Worm (Caenorhabditis elegans) whole organism, L2 larva: ENCODE results near the gene F26H11.8.
A peak's percentile ranks its signal among the peaks of the same experiment; 100 is the strongest.

Source experiments
- C34F6.9 ChIP-seq: fragments of 150-350 bp; optimal IDR thresholded peaks from 2 replicates; lab custom pipeline; 2014; ENCODE audit warnings: missing biosample characterization, missing genetic modification characterization
- F13H6.1 ChIP-seq: sonication (generic microtip); optimal IDR thresholded peaks from 2 replicates; lab custom pipeline; 2016; ENCODE audit warnings: missing genetic modification characterization, missing compliant biosample characterization
- R02D3.7 ChIP-seq: fragments of 150-350 bp; optimal IDR thresholded peaks from 2 replicates; lab custom pipeline; 2014; ENCODE audit warnings: missing biosample characterization, missing genetic modification characterization
- Y55F3AM.14 ChIP-seq: fragments of 200-800 bp; sonication (Bioruptor generic); optimal IDR thresholded peaks from 2 replicates; lab custom pipeline; 2018; ENCODE audit warnings: mild to moderate bottlenecking, missing genetic modification characterization, missing compliant biosample characterization
- ZK546.5 ChIP-seq: sonication (generic microtip); optimal IDR thresholded peaks from 2 replicates; lab custom pipeline; 2017; ENCODE audit warnings: missing biosample characterization, missing genetic modification characterization
- alr-1 ChIP-seq: fragments of 150-350 bp; optimal IDR thresholded peaks from 2 replicates; lab custom pipeline; 2014; ENCODE audit warnings: missing biosample characterization, missing genetic modification characterization
- aly-2 ChIP-seq: fragments of 150-350 bp; optimal IDR thresholded peaks from 2 replicates; lab custom pipeline; 2014; ENCODE audit warnings: missing biosample characterization, missing genetic modification characterization
- ama-1 ChIP-seq: fragments of 150-350 bp; optimal IDR thresholded peaks from 2 replicates; lab custom pipeline; 2018; ENCODE audit warnings: inconsistent platforms
- blmp-1 ChIP-seq: sonication (generic microtip); optimal IDR thresholded peaks from 2 replicates; lab custom pipeline; 2017; ENCODE audit warnings: missing genetic modification characterization, mild to moderate bottlenecking, missing compliant biosample characterization, antibody characterized with exemption, moderate library complexity; ENCODE audit not compliant: insufficient read depth
- ceh-16 ChIP-seq: fragments of 150-350 bp; optimal IDR thresholded peaks from 2 replicates; lab custom pipeline; 2014; ENCODE audit warnings: missing biosample characterization, missing genetic modification characterization
- ceh-82 ChIP-seq: fragments of 150-350 bp; optimal IDR thresholded peaks from 2 replicates; lab custom pipeline; 2014; ENCODE audit warnings: missing biosample characterization, missing genetic modification characterization
- crh-2 ChIP-seq: sonication (generic microtip); optimal IDR thresholded peaks from 2 replicates; lab custom pipeline; 2017; ENCODE audit warnings: missing biosample characterization, missing genetic modification characterization
- dmd-4 ChIP-seq: sonication (generic microtip); optimal IDR thresholded peaks from 2 replicates; lab custom pipeline; 2017; ENCODE audit warnings: missing biosample characterization, missing genetic modification characterization
- egl-27 ChIP-seq: sonication (generic microtip); optimal IDR thresholded peaks from 3 replicates; lab custom pipeline; 2017; ENCODE audit warnings: missing biosample characterization, missing genetic modification reagents, missing genetic modification characterization
- elt-1 ChIP-seq: fragments of 150-350 bp; optimal IDR thresholded peaks from 2 replicates; lab custom pipeline; 2014; ENCODE audit warnings: missing biosample characterization, missing genetic modification characterization
- elt-3 ChIP-seq: sonication (generic microtip); optimal IDR thresholded peaks from 2 replicates; lab custom pipeline; 2017; ENCODE audit warnings: missing biosample characterization, missing genetic modification characterization
- fos-1 ChIP-seq: fragments of 150-350 bp; optimal IDR thresholded peaks from 2 replicates; lab custom pipeline; 2014; ENCODE audit warnings: missing biosample characterization, missing genetic modification characterization
- gmeb-1 ChIP-seq: fragments of 150-350 bp; optimal IDR thresholded peaks from 2 replicates; lab custom pipeline; 2014; ENCODE audit warnings: missing biosample characterization, missing genetic modification characterization
- lin-11 ChIP-seq: fragments of 150-350 bp; sonication (generic microtip); optimal IDR thresholded peaks from 2 replicates; lab custom pipeline; 2014; ENCODE audit warnings: missing biosample characterization, missing genetic modification characterization, inconsistent platforms, mixed read lengths
- lin-13 ChIP-seq: fragments of 150-350 bp; optimal IDR thresholded peaks from 2 replicates; lab custom pipeline; 2014; ENCODE audit warnings: missing biosample characterization, missing genetic modification reagents, missing genetic modification characterization
- lin-39 ChIP-seq: fragments of 150-350 bp; optimal IDR thresholded peaks from 2 replicates; lab custom pipeline; 2014; ENCODE audit warnings: missing biosample characterization, missing genetic modification reagents, missing genetic modification characterization
- lsy-2 ChIP-seq, 2 experiments: fragments of 150-350 bp in 1 of 2; sonication (generic microtip) in 1 of 2; optimal IDR thresholded peaks; 2 replicates each; lab custom pipeline; 2014 to 2017; ENCODE audit warnings: missing biosample characterization in 2 of 2, missing genetic modification characterization in 2 of 2
- mab-5 ChIP-seq: fragments of 150-350 bp; optimal IDR thresholded peaks from 2 replicates; lab custom pipeline; 2014; ENCODE audit warnings: missing biosample characterization, missing genetic modification characterization
- mbf-1 ChIP-seq: sonication (generic microtip); optimal IDR thresholded peaks from 2 replicates; lab custom pipeline; 2017; ENCODE audit warnings: missing biosample characterization, missing genetic modification characterization
- mdl-1 ChIP-seq, 2 experiments: fragments of 150-350 bp in 1 of 2; sonication (generic microtip) in 1 of 2; optimal IDR thresholded peaks; 2 replicates each; lab custom pipeline; 2017; ENCODE audit warnings: missing biosample characterization in 2 of 2, missing genetic modification characterization in 2 of 2
- nhr-10 ChIP-seq: sonication (generic microtip); optimal IDR thresholded peaks from 2 replicates; lab custom pipeline; 2017; ENCODE audit warnings: missing biosample characterization, missing genetic modification characterization
- nhr-11 ChIP-seq: fragments of 150-350 bp; optimal IDR thresholded peaks from 2 replicates; lab custom pipeline; 2014; ENCODE audit warnings: missing biosample characterization, missing genetic modification characterization
- nhr-12 ChIP-seq: fragments of 150-350 bp; optimal IDR thresholded peaks from 2 replicates; lab custom pipeline; 2014; ENCODE audit warnings: missing biosample characterization, missing genetic modification characterization
- nhr-129 ChIP-seq: fragments of 150-350 bp; optimal IDR thresholded peaks from 2 replicates; lab custom pipeline; 2014; ENCODE audit warnings: missing biosample characterization, missing genetic modification characterization
- nhr-21 ChIP-seq: fragments of 150-350 bp; optimal IDR thresholded peaks from 2 replicates; lab custom pipeline; 2014; ENCODE audit warnings: missing biosample characterization, missing genetic modification characterization
- nhr-23 ChIP-seq: fragments of 150-350 bp; optimal IDR thresholded peaks from 2 replicates; lab custom pipeline; 2014; ENCODE audit warnings: missing biosample characterization, missing genetic modification reagents, missing genetic modification characterization
- nhr-237 ChIP-seq: fragments of 150-350 bp; optimal IDR thresholded peaks from 2 replicates; lab custom pipeline; 2014; ENCODE audit warnings: missing biosample characterization, missing genetic modification characterization
- nhr-25 ChIP-seq: fragments of 150-350 bp; sonication (generic microtip); optimal IDR thresholded peaks from 3 replicates; lab custom pipeline; 2014; ENCODE audit warnings: missing biosample characterization, missing genetic modification characterization
- nhr-6 ChIP-seq: fragments of 150-350 bp; optimal IDR thresholded peaks from 2 replicates; lab custom pipeline; 2014; ENCODE audit warnings: missing biosample characterization, missing genetic modification characterization
- nhr-77 ChIP-seq: fragments of 150-350 bp; optimal IDR thresholded peaks from 2 replicates; lab custom pipeline; 2014; ENCODE audit warnings: missing biosample characterization, missing genetic modification characterization
- peb-1 ChIP-seq: fragments of 150-350 bp; optimal IDR thresholded peaks from 2 replicates; lab custom pipeline; 2014; ENCODE audit warnings: missing biosample characterization, missing genetic modification characterization
- sem-4 ChIP-seq: fragments of 150-350 bp; optimal IDR thresholded peaks from 2 replicates; lab custom pipeline; 2014; ENCODE audit warnings: missing biosample characterization, missing genetic modification reagents, missing genetic modification characterization
- skn-1 ChIP-seq: sonication (generic microtip); optimal IDR thresholded peaks from 2 replicates; lab custom pipeline; 2017; ENCODE audit warnings: missing biosample characterization, missing genetic modification characterization
- sma-3 ChIP-seq: sonication (generic microtip); optimal IDR thresholded peaks from 2 replicates; lab custom pipeline; 2016; ENCODE audit warnings: missing genetic modification reagents, missing genetic modification characterization, missing compliant biosample characterization
- sma-9 ChIP-seq, 2 experiments: fragments of 150-350 bp in 1 of 2; sonication (generic microtip) in 1 of 2; optimal IDR thresholded peaks; 2 replicates each; lab custom pipeline; 2014 to 2016; ENCODE audit warnings: missing genetic modification characterization in 2 of 2, mild to moderate bottlenecking in 1 of 2, missing biosample characterization in 1 of 2, missing compliant biosample characterization in 1 of 2, missing genetic modification reagents in 1 of 2, moderate library complexity in 1 of 2
- snpc-4 ChIP-seq: fragments of 150-350 bp; optimal IDR thresholded peaks from 2 replicates; lab custom pipeline; 2014; ENCODE audit warnings: missing biosample characterization, missing genetic modification characterization
- unc-39 ChIP-seq: fragments of 150-350 bp; optimal IDR thresholded peaks from 2 replicates; lab custom pipeline; 2014; ENCODE audit warnings: missing biosample characterization, missing genetic modification characterization
- unc-55 ChIP-seq: fragments of 150-350 bp; sonication (generic microtip); optimal IDR thresholded peaks from 3 replicates; lab custom pipeline; 2014; ENCODE audit warnings: missing biosample characterization, missing genetic modification reagents, missing genetic modification characterization
- unc-62 ChIP-seq: fragments of 150-350 bp; optimal IDR thresholded peaks from 2 replicates; lab custom pipeline; 2014; ENCODE audit warnings: missing biosample characterization, missing genetic modification reagents, missing genetic modification characterization
- zag-1 ChIP-seq: fragments of 150-350 bp; optimal IDR thresholded peaks from 2 replicates; lab custom pipeline; 2014; ENCODE audit warnings: missing biosample characterization, missing genetic modification characterization
- ztf-1 ChIP-seq: fragments of 200-800 bp; sonication (Bioruptor generic); conservative IDR thresholded peaks from 2 replicates; pipeline ENCODE4 v1.3.6; 2022; ENCODE audit warnings: missing genetic modification characterization, missing compliant biosample characterization
- ztf-11 ChIP-seq: sonication (generic microtip); optimal IDR thresholded peaks from 2 replicates; lab custom pipeline; 2017; ENCODE audit warnings: missing biosample characterization, missing genetic modification characterization
- ztf-4 ChIP-seq: fragments of 150-350 bp; optimal IDR thresholded peaks from 2 replicates; lab custom pipeline; 2014; ENCODE audit warnings: missing biosample characterization, missing genetic modification characterization

Gene F26H11.8

DNA sequence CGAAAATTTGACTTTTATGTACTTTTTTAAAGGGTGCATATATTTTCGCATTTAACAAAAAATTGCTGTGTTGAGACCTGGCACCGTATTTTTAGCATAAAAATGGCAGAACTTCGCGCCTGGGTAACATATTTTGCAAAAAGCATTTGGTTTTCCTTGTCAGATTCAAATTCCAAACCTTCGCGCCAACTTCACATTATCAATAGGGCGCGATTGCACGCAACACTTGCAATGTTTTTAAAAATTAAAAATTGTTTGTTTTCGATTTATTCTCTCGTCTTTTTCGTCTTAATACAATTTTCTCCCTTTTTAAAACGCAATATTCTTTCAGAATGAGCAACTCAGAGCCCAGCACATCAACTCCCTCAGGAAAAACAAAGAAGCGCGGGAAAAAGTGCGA lies 4.7 kb upstream of the F26H11.8 start, which contains the start of gene mes-2:
Gene mes-2, plus strand, starts transcription at position 330 of the 400 bp plus-strand sequence.
- TF ChIP-seq lsy-2 (tag; optimal IDR thresholded peaks at IDR 0.05; lab: Kevin White, UChicago) (peak; percentile 82 to 92), ztf-1 (GFP tag; lab: Robert Waterston, UW) (no peak), ceh-82 (tag; lab: Kevin White, UChicago) (peak; percentile 27), lin-39 (no peak), zag-1 (no peak), nhr-6 (tag; lab: Kevin White, UChicago) (peak; percentile 55), skn-1 (tag; lab: Kevin White, UChicago) (no peak), snpc-4 (tag; lab: Kevin White, UChicago) (peak; percentile 72), unc-39 (no peak), R02D3.7 (tag; lab: Kevin White, UChicago) (peak; percentile 38), Y55F3AM.14 (GFP tag; lab: Kevin White, UChicago) (no peak), ama-1 (no peak), C34F6.9 (peak; percentile 86), nhr-23 (no peak), crh-2 (tag; lab: Kevin White, UChicago) (peak; percentile 87), elt-3 (tag; lab: Kevin White, UChicago) (no peak), nhr-21 (peak; percentile 70), ceh-16 (no peak), ZK546.5 (tag; lab: Kevin White, UChicago) (peak; percentile 25), nhr-11 (tag; lab: Kevin White, UChicago) (no peak), nhr-129 (peak; percentile 74), sma-9 (GFP tag; optimal IDR thresholded peaks at IDR 0.05; lab: Kevin White, UChicago) (no peak), sma-9 (tag; optimal IDR thresholded peaks at IDR 0.05; lab: Kevin White, UChicago) (no peak), nhr-10 (peak; percentile 57), F13H6.1 (tag; lab: Kevin White, UChicago) (peak; percentile 63), sma-3 (GFP tag; lab: Kevin White, UChicago) (peak; percentile 76), lin-11 (tag; lab: Kevin White, UChicago) (no peak), unc-62 (GFP tag; lab: Kevin White, UChicago) (no peak), aly-2 (tag; lab: Kevin White, UChicago) (no peak), sem-4 (tag; lab: Kevin White, UChicago) (peak; percentile 19), egl-27 (tag; lab: Kevin White, UChicago) (no peak), mab-5 (tag; lab: Kevin White, UChicago) (peak; percentile 78), nhr-12 (tag; lab: Kevin White, UChicago) (no peak), nhr-237 (no peak), ztf-11 (no peak), nhr-77 (tag; lab: Kevin White, UChicago) (no peak), dmd-4 (tag; lab: Kevin White, UChicago) (no peak), gmeb-1 (tag; lab: Kevin White, UChicago) (peak; percentile 99), elt-1 (tag; lab: Kevin White, UChicago) (no peak), alr-1 (tag; lab: Kevin White, UChicago) (no peak), mbf-1 (tag; lab: Kevin White, UChicago) (no peak), mdl-1 (tag; optimal IDR thresholded peaks at IDR 0.05; lab: Kevin White, UChicago) (no peak), ztf-4 (tag; lab: Kevin White, UChicago) (peak; percentile 27), lin-13 (GFP tag; lab: Kevin White, UChicago) (peak; percentile 79), nhr-25 (tag; lab: Kevin White, UChicago) (peak; percentile 72), unc-55 (peak; percentile 95), blmp-1 (tag; lab: Kevin White, UChicago) (no peak), peb-1 (tag; lab: Kevin White, UChicago) (no peak), fos-1 (tag; lab: Kevin White, UChicago) (peak; percentile 16)
